Fruit fly (Drosophila melanogaster): Measurements from ENCODE around the gene hd.

DNA sequence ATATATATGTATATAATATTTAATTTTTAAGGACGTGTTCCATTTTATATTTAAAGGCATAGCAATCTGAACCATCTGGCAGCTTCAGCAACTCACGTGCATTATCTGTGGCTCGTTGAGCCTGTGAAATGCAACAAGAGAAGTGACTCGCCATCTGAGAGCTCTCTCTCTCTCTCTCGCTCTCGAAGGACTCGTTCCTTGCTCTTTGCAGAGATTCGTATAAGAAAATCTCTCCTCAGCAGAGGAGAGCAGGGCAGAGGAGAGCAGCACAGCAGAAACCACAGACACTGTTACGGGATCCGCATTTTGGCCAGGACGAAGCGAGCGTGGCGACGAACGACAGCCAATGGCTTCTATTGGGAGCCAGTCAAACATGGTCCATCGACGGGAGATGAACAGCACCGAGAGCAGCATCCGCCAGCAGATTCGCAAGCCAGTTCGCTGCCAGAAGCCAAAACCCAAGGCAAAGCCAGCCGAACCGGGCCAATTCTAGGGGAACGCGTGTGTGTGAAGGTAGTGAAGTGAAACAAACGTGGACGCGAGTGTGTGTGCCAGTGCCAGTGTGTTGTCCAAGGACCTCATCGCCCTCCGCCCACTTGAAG, 39.5 kb upstream of the hd start, which contains the start of gene CG14669:
- TF ChIP-seq Sox14 (GFP tag; optimal IDR thresholded peaks at IDR 0.05) = no peak
- no peak for TF ChIP-seq Eip93F (GFP tag; optimal IDR thresholded peaks at IDR 0.05)
- TF ChIP-seq fd59A (GFP tag; optimal IDR thresholded peaks at IDR 0.05) = no peak
- no peak for TF ChIP-seq Ets21C (GFP tag; optimal IDR thresholded peaks at IDR 0.05)
